Fruit fly (Drosophila melanogaster) whole organism, prepupa: Measurements from ENCODE around the gene Theg.

Experiments
- CG15336 ChIP-seq: fragments of 200-800 bp; sonication (Bioruptor generic); IDR thresholded peaks from 2 replicates; pipeline ENCODE4 v1.3.6; 2022; ENCODE audit warnings: missing biosample characterization, missing genetic modification characterization
- CG34406 ChIP-seq: fragments of 200-800 bp; sonication (Bioruptor generic); optimal IDR thresholded peaks from 3 replicates; lab custom pipeline; 2016; ENCODE audit warnings: missing biosample characterization, missing genetic modification characterization
- CG6854 ChIP-seq: fragments of 200-800 bp; sonication (Bioruptor generic); optimal IDR thresholded peaks from 2 replicates; lab custom pipeline; 2017; ENCODE audit warnings: missing biosample characterization, mild to moderate bottlenecking, missing genetic modification characterization
- CG8119 ChIP-seq: fragments of 200-800 bp; sonication (Bioruptor generic); IDR thresholded peaks from 3 replicates; pipeline ENCODE4 v1.3.6; 2022; ENCODE audit warnings: missing biosample characterization, missing genetic modification characterization
- Eip93F ChIP-seq: fragments of 200-800 bp; sonication (Bioruptor generic); optimal IDR thresholded peaks from 2 replicates; lab custom pipeline; 2016; ENCODE audit warnings: missing biosample characterization, mild to moderate bottlenecking, missing genetic modification characterization
- Ets96B ChIP-seq: fragments of 200-800 bp; optimal IDR thresholded peaks from 2 replicates; lab custom pipeline; 2019; ENCODE audit warnings: missing biosample characterization, mild to moderate bottlenecking, missing genetic modification characterization, moderate library complexity
- Hr38 ChIP-seq: sonication (Bioruptor generic); optimal IDR thresholded peaks from 2 replicates; lab custom pipeline; 2016; ENCODE audit warnings: missing biosample characterization, missing genetic modification characterization
- cyc ChIP-seq: fragments of 200-800 bp; sonication (Bioruptor generic); optimal IDR thresholded peaks from 3 replicates; lab custom pipeline; 2016; ENCODE audit warnings: missing biosample characterization, missing genetic modification characterization

- TF ChIP-seq Ets96B (tag; lab: Kevin White, UChicago) (no peak), CG8119 (GFP tag; lab: Robert Waterston, UW) (no peak), CG34406 (GFP tag; lab: Kevin White, UChicago) (no peak), Eip93F (GFP tag; lab: Kevin White, UChicago) (no peak), CG6854 (no peak), Hr38 (no peak), CG15336 (GFP tag; lab: Robert Waterston, UW) (no peak), cyc (GFP tag; lab: Kevin White, UChicago) (no peak)
Observed at dm6 chr3R:21977784-21978183, 36.7 kb upstream of the Theg start.
